Worm (Caenorhabditis elegans): ENCODE measurements around the gene srg-4.

DNA sequence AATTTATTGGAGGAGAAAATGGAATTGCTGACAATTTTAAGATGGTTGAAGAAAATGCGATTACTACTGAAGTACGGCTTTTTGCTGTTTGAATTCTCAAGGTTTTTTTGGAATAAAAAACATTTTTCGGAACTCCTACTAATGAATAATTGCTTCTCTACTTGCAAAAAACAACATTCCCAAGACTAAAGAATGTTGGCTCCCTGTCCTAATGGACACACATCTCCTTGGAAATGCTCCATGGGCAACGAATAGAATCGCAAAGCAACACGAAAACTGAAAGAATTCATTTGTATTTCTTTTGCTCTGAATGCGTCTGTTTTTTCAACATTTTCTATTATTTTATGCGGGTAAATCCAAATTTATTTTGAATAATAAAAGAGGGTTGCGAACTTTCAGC lies 11.0 kb upstream of the srg-4 start, which contains the start of gene C18F10.2:
- TF ChIP-seq Y53F4B.3 (GFP tag; IDR thresholded peaks at IDR 0.05) (no peak), unc-62 (GFP tag; optimal IDR thresholded peaks at IDR 0.05) (no peak)

All from whole organism, young adult.